Fruit fly (Drosophila melanogaster): Measurements from ENCODE around the gene Pgant5.

Pgant5 gene

DNA sequence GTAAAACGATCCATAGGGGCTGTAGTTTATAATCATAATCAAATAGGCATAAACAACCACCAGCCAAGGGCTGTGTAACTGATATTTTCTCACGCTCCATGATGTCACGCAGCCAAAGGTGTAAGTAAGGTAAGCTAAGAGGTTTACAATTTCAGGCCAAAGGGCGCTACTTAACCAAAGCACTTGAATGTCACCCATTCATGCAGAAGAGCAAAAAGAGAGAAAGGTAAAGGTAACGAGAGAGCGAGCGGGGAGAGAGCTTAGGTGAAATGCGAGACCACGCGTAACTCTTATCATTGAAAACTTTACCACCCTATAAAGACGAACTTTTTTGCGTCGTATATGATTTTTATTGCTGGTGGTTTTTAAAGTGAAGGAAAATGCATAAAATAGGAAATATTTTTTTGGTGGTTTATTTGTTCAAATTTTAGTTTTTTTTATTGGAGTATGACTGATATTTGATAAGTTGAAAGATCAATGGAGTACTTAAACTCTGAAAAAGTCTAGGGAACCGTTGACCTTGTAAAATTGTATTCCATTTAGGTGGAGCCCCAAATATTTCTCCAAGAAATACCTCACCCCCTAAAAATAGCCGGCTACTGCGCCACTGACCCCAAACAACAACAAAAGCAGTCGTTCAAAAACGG is 14.4 kb upstream of the Pgant5 start (continued):
- TF ChIP-seq CG10267 (tag; optimal IDR thresholded peaks at IDR 0.05) (peak; percentile 84), fd64A (GFP tag; optimal IDR thresholded peaks at IDR 0.05) (peak; percentile 58), Dp (GFP tag; optimal IDR thresholded peaks at IDR 0.05) (no peak), CG2712 (tag; optimal IDR thresholded peaks at IDR 0.05) (peak; percentile 94), nerfin-2 (GFP tag; IDR thresholded peaks at IDR 0.05; ENCODE audit: partially characterized antibody) (no peak), Six4 (GFP tag; optimal IDR thresholded peaks at IDR 0.05) (peak; percentile 95), Scr (GFP tag; IDR thresholded peaks at IDR 0.05; ENCODE audit: partially characterized antibody) (no peak), CG6683 (GFP tag; optimal IDR thresholded peaks at IDR 0.05) (peak; percentile 78), CG15011 (GFP tag; optimal IDR thresholded peaks at IDR 0.05) (peak; percentile 92), Hr39 (optimal IDR thresholded peaks at IDR 0.05) (no peak), CG32767 (GFP tag; IDR thresholded peaks at IDR 0.05) (peak; percentile 92), CG33213 (GFP tag; optimal IDR thresholded peaks at IDR 0.05) (peak; percentile 83), slou (GFP tag; optimal IDR thresholded peaks at IDR 0.05) (peak; percentile 97), CG10654 (GFP tag; optimal IDR thresholded peaks at IDR 0.05) (peak; percentile 96), dmrt99B (tag; optimal IDR thresholded peaks at IDR 0.05) (peak; percentile 97), lilli (GFP tag; optimal IDR thresholded peaks at IDR 0.05) (peak; percentile 99), fru (optimal IDR thresholded peaks at IDR 0.05) (no peak), CG9437 (GFP tag; optimal IDR thresholded peaks at IDR 0.05) (peak; percentile 90), MESR4 (GFP tag; optimal IDR thresholded peaks at IDR 0.05) (peak; percentile 24), chm (GFP tag; IDR thresholded peaks at IDR 0.05) (peak; percentile 74), Hey (tag; optimal IDR thresholded peaks at IDR 0.05) (peak; percentile 79), zen (tag; optimal IDR thresholded peaks at IDR 0.05) (peak; percentile 83), Fer3 (tag; optimal IDR thresholded peaks at IDR 0.05) (peak; percentile 94), Xbp1 (GFP tag; optimal IDR thresholded peaks at IDR 0.05) (peak; percentile 97), luna (GFP tag; optimal IDR thresholded peaks at IDR 0.05) (peak; percentile 97), CG11504 (tag; optimal IDR thresholded peaks at IDR 0.05) (peak; percentile 94), exex (tag; optimal IDR thresholded peaks at IDR 0.05) (peak; percentile 60), ash1 (GFP tag; optimal IDR thresholded peaks at IDR 0.05) (peak; percentile 63), wdn (GFP tag; IDR thresholded peaks at IDR 0.05) (peak; percentile 96), Stat92E (GFP tag; optimal IDR thresholded peaks at IDR 0.05) (peak in 1 of 3 experiments; percentile 67), gcm2 (GFP tag; optimal IDR thresholded peaks at IDR 0.05) (peak; percentile 73), crp (GFP tag; optimal IDR thresholded peaks at IDR 0.05) (peak in 1 of 2 experiments; percentile 59), Dip2 (GFP tag; IDR thresholded peaks at IDR 0.05) (0 out of 2 replicates have a peak, but pooled peaks have one; percentile 7), CG43689 (GFP tag; IDR thresholded peaks at IDR 0.05) (peak; percentile 92), ro (GFP tag; IDR thresholded peaks at IDR 0.05) (peak; percentile 89), CG12219 (GFP tag; optimal IDR thresholded peaks at IDR 0.05) (peak; percentile 78), E2f2 (GFP tag; IDR thresholded peaks at IDR 0.05) (peak; percentile 79), nerfin-1 (tag; optimal IDR thresholded peaks at IDR 0.05) (peak; percentile 48), CG4820 (GFP tag; optimal IDR thresholded peaks at IDR 0.05) (peak; percentile 92), Deaf1 (tag; optimal IDR thresholded peaks at IDR 0.05) (peak; percentile 78), CG3065 (GFP tag; optimal IDR thresholded peaks at IDR 0.05) (peak; percentile 87), NFAT (GFP tag; IDR thresholded peaks at IDR 0.05) (peak; percentile 97), cwo (GFP tag; optimal IDR thresholded peaks at IDR 0.05) (peak; percentile 94), CG8290 (GFP tag; optimal IDR thresholded peaks at IDR 0.05) (peak; percentile 78), CG8290 (tag; optimal IDR thresholded peaks at IDR 0.05) (peak in 1 of 2 experiments; percentile 79), CG15073 (GFP tag; optimal IDR thresholded peaks at IDR 0.05) (peak; percentile 74), trem (tag; optimal IDR thresholded peaks at IDR 0.05) (peak; percentile 82), oc (tag; optimal IDR thresholded peaks at IDR 0.05) (peak; percentile 56), CG6854 (GFP tag; optimal IDR thresholded peaks at IDR 0.05) (peak; percentile 92), sim (GFP tag; IDR thresholded peaks at IDR 0.05) (peak; percentile 81)
